Worm (Caenorhabditis elegans) whole organism, late embryonic: ENCODE results near the gene Y75B8A.7.
A peak's percentile ranks its signal among the peaks of the same experiment; 100 is the strongest.

Experiments
- F13H6.1 ChIP-seq: sonication (generic microtip); optimal IDR thresholded peaks from 2 replicates; lab custom pipeline; 2016; ENCODE audit warnings: missing genetic modification characterization, missing compliant biosample characterization
- K09A11.1 ChIP-seq: sonication (generic microtip); optimal IDR thresholded peaks from 2 replicates; lab custom pipeline; 2017; ENCODE audit warnings: antibody characterized with exemption, mild to moderate bottlenecking, missing genetic modification characterization, missing compliant biosample characterization; ENCODE audit not compliant: insufficient read depth
- ceh-14 ChIP-seq: sonication (generic microtip); optimal IDR thresholded peaks from 2 replicates; lab custom pipeline; 2016; ENCODE audit warnings: missing genotype, missing genetic modification characterization, missing compliant biosample characterization
- ceh-19 ChIP-seq: fragments of 200-800 bp; sonication (Bioruptor generic); optimal IDR thresholded peaks from 2 replicates; lab custom pipeline; 2018; ENCODE audit warnings: mild to moderate bottlenecking, missing genetic modification characterization, missing compliant biosample characterization
- ceh-30 ChIP-seq: fragments of 150-350 bp; optimal IDR thresholded peaks from 2 replicates; lab custom pipeline; 2014; ENCODE audit warnings: missing biosample characterization, missing genetic modification characterization
- ceh-31 ChIP-seq: sonication (generic microtip); optimal IDR thresholded peaks from 2 replicates; lab custom pipeline; 2016; ENCODE audit warnings: missing genetic modification characterization, missing compliant biosample characterization
- ceh-34 ChIP-seq: sonication (generic microtip); optimal IDR thresholded peaks from 2 replicates; lab custom pipeline; 2016; ENCODE audit warnings: mild to moderate bottlenecking, missing genetic modification characterization, missing compliant biosample characterization
- ceh-9 ChIP-seq: sonication (generic microtip); optimal IDR thresholded peaks from 2 replicates; lab custom pipeline; 2016; ENCODE audit warnings: mild to moderate bottlenecking, missing genetic modification characterization, inconsistent platforms, missing compliant biosample characterization
- dmd-4 ChIP-seq: sonication (generic microtip); optimal IDR thresholded peaks from 2 replicates; lab custom pipeline; 2016; ENCODE audit warnings: borderline replicate concordance, missing genetic modification characterization, missing compliant biosample characterization
- dve-1 ChIP-seq: sonication (generic microtip); optimal IDR thresholded peaks from 2 replicates; lab custom pipeline; 2017; ENCODE audit warnings: antibody characterized with exemption, mild to moderate bottlenecking, missing genetic modification characterization, missing compliant biosample characterization
- elt-2 ChIP-seq: sonication (generic microtip); optimal IDR thresholded peaks from 2 replicates; lab custom pipeline; 2016; ENCODE audit warnings: missing genetic modification reagents, missing genetic modification characterization, missing compliant biosample characterization
- elt-4 ChIP-seq: sonication (generic microtip); optimal IDR thresholded peaks from 2 replicates; lab custom pipeline; 2016; ENCODE audit warnings: missing genetic modification characterization, missing compliant biosample characterization
- fax-1 ChIP-seq: sonication (generic microtip); optimal IDR thresholded peaks from 2 replicates; lab custom pipeline; 2016; ENCODE audit warnings: missing genotype, missing genetic modification characterization, missing compliant biosample characterization
- fkh-6 ChIP-seq: sonication (generic microtip); optimal IDR thresholded peaks from 2 replicates; lab custom pipeline; 2016; ENCODE audit warnings: missing genetic modification characterization, missing compliant biosample characterization
- hlh-13 ChIP-seq: fragments of 200-800 bp; sonication (Bioruptor generic); optimal IDR thresholded peaks from 2 replicates; lab custom pipeline; 2018; ENCODE audit warnings: mild to moderate bottlenecking, missing genetic modification characterization, missing compliant biosample characterization
- hlh-15 ChIP-seq: sonication (generic microtip); optimal IDR thresholded peaks from 2 replicates; lab custom pipeline; 2016; ENCODE audit warnings: missing genetic modification characterization, missing compliant biosample characterization
- hlh-30 ChIP-seq: sonication (generic microtip); optimal IDR thresholded peaks from 2 replicates; lab custom pipeline; 2017; ENCODE audit warnings: antibody characterized with exemption, missing genetic modification characterization, missing compliant biosample characterization; ENCODE audit not compliant: insufficient read depth
- hlh-6 ChIP-seq: sonication (generic microtip); optimal IDR thresholded peaks from 2 replicates; lab custom pipeline; 2016; ENCODE audit warnings: missing genotype, missing genetic modification characterization, missing compliant biosample characterization
- lim-6 ChIP-seq: sonication (generic microtip); optimal IDR thresholded peaks from 2 replicates; lab custom pipeline; 2016; ENCODE audit warnings: missing genetic modification characterization, missing compliant biosample characterization
- madf-2 ChIP-seq: sonication (generic microtip); optimal IDR thresholded peaks from 2 replicates; lab custom pipeline; 2017; ENCODE audit warnings: missing genetic modification characterization, missing compliant biosample characterization
- nfya-1 ChIP-seq: sonication (generic microtip); optimal IDR thresholded peaks from 2 replicates; lab custom pipeline; 2017; ENCODE audit warnings: missing genetic modification characterization, mild to moderate bottlenecking, missing compliant biosample characterization, antibody characterized with exemption, moderate library complexity
- npax-4 ChIP-seq: sonication (generic microtip); optimal IDR thresholded peaks from 2 replicates; lab custom pipeline; 2016; ENCODE audit warnings: missing genetic modification characterization, missing compliant biosample characterization
- pat-9 ChIP-seq: fragments of 200-800 bp; sonication (Bioruptor generic); optimal IDR thresholded peaks from 2 replicates; lab custom pipeline; 2018; ENCODE audit warnings: mild to moderate bottlenecking, missing genetic modification characterization, moderate library complexity, missing compliant biosample characterization
- pha-2 ChIP-seq: sonication (generic microtip); optimal IDR thresholded peaks from 2 replicates; lab custom pipeline; 2017; ENCODE audit warnings: mild to moderate bottlenecking, missing genetic modification characterization, missing compliant biosample characterization
- pqm-1 ChIP-seq: sonication (generic microtip); optimal IDR thresholded peaks from 2 replicates; lab custom pipeline; 2016; ENCODE audit warnings: missing genetic modification characterization, missing compliant biosample characterization
- ref-2 ChIP-seq: sonication (generic microtip); optimal IDR thresholded peaks from 2 replicates; lab custom pipeline; 2016; ENCODE audit warnings: missing genetic modification characterization, missing compliant biosample characterization
- syd-9 ChIP-seq: sonication (generic microtip); optimal IDR thresholded peaks from 2 replicates; lab custom pipeline; 2016; ENCODE audit warnings: mild to moderate bottlenecking, missing genetic modification characterization, moderate library complexity, missing compliant biosample characterization
- tbx-2 ChIP-seq: sonication (generic microtip); optimal IDR thresholded peaks from 2 replicates; lab custom pipeline; 2016; ENCODE audit warnings: missing genetic modification characterization, missing compliant biosample characterization
- unc-3 ChIP-seq, 2 experiments: fragments of 200-800 bp in 1 of 2; sonication (Bioruptor generic) in 1 of 2; sonication (generic microtip) in 1 of 2; conservative IDR thresholded peaks in 1 of 2; optimal IDR thresholded peaks in 1 of 2; 2 replicates each; pipeline versions ENCODE4 v1.3.6 to Lab custom; 2016 to 2022; ENCODE audit warnings: missing compliant biosample characterization in 2 of 2, missing genetic modification characterization in 2 of 2, missing genetic modification reagents in 1 of 2
- unc-55 ChIP-seq: sonication (generic microtip); optimal IDR thresholded peaks from 2 replicates; lab custom pipeline; 2017; ENCODE audit warnings: missing biosample characterization, missing genetic modification reagents, missing genetic modification characterization

Y75B8A.7 gene

ce11 chrIII:12156582-12156981 is 3.9 kb downstream of the Y75B8A.7 start:
- peak; percentile 88 for TF ChIP-seq nfya-1 (tag; lab: Kevin White, UChicago)
- TF ChIP-seq ceh-19 (GFP tag; lab: Kevin White, UChicago) = no peak

DNA sequence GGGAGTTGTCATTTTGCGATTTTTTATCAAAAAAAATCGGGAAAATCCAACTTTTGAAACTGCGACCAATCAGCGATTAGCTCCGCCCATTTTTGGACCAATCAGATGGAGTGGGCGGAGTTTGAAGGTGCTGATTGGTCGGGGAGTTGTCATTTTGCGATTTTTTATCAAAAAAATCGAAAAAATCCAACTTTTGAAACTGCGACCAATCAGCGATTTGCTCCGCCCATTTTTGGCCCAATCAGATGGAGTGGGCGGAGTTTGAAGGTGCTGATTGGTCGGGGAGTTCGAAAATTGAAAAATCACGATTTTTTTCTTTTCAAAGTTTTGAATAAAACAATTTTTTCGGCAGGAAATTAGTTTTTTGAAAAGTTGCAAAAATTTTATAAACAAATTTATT is 4.9 kb downstream of the Y75B8A.7 start:
- TF ChIP-seq lim-6 (tag; lab: Kevin White, UChicago) = no peak
- peak; percentile 80 for TF ChIP-seq nfya-1 (tag; lab: Kevin White, UChicago)
- TF ChIP-seq elt-2 (tag; lab: Kevin White, UChicago) = no peak
- no peak for TF ChIP-seq K09A11.1 (tag; lab: Kevin White, UChicago)
- TF ChIP-seq hlh-13 (GFP tag; lab: Kevin White, UChicago) = no peak

ce11 chrIII:12159208-12159607 is 6.5 kb downstream of the Y75B8A.7 start:
- no peak for TF ChIP-seq tbx-2 (tag; lab: Kevin White, UChicago)
- TF ChIP-seq ceh-14 (tag; lab: Kevin White, UChicago) = no peak
- no peak for TF ChIP-seq ceh-30 (tag; lab: Kevin White, UChicago)
- no peak for TF ChIP-seq fkh-6
- no peak for TF ChIP-seq ref-2 (tag; lab: Kevin White, UChicago)
- TF ChIP-seq pha-2 (tag; lab: Kevin White, UChicago) = no peak
- no peak for TF ChIP-seq ceh-31 (tag; lab: Kevin White, UChicago)

ce11 chrIII:12160458-12160857 is 7.8 kb downstream of the Y75B8A.7 start, which contains the start of gene Y75B8A.8:
Gene Y75B8A.8, plus strand, starts transcription at chrIII:12160758.
- TF ChIP-seq syd-9 (tag; lab: Kevin White, UChicago) = no peak
- TF ChIP-seq hlh-30 (tag; lab: Kevin White, UChicago) = no peak
- no peak for TF ChIP-seq pqm-1
- TF ChIP-seq ceh-9 (tag; lab: Kevin White, UChicago) = no peak
- TF ChIP-seq unc-55 (GFP tag; lab: Kevin White, UChicago) = no peak
- TF ChIP-seq fkh-6 = no peak
- no peak for TF ChIP-seq pat-9
- TF ChIP-seq F13H6.1 = no peak
- TF ChIP-seq dmd-4 (tag; lab: Kevin White, UChicago) = no peak
- no peak for TF ChIP-seq tbx-2 (tag; lab: Kevin White, UChicago)
- TF ChIP-seq fax-1 = no peak
- no peak for TF ChIP-seq elt-4
- no peak for TF ChIP-seq hlh-6 (tag; lab: Kevin White, UChicago)
- TF ChIP-seq madf-2 (tag; lab: Kevin White, UChicago) = no peak
- no peak for TF ChIP-seq hlh-15 (tag; lab: Kevin White, UChicago)
- no peak for TF ChIP-seq unc-3 (GFP tag; conservative IDR thresholded peaks at IDR 0.05; lab: Robert Waterston, UW)
- TF ChIP-seq unc-3 (tag; optimal IDR thresholded peaks at IDR 0.05; lab: Kevin White, UChicago) = no peak
- no peak for TF ChIP-seq ceh-34
- TF ChIP-seq npax-4 (tag; lab: Kevin White, UChicago) = no peak
- no peak for TF ChIP-seq dve-1 (tag; lab: Kevin White, UChicago)
- TF ChIP-seq, all 69 proteins: peak for 0

ce11 chrIII:12160929-12161328 is 8.2 kb downstream of the Y75B8A.7 start:
- TF ChIP-seq hlh-30 (tag; lab: Kevin White, UChicago) = no peak
- TF ChIP-seq nfya-1 (tag; lab: Kevin White, UChicago) = peak; percentile 78

ce11 chrIII:12164414-12164813 is 11.7 kb downstream of the Y75B8A.7 start:
- TF ChIP-seq fax-1 (no peak), nfya-1 (tag; lab: Kevin White, UChicago) (peak; percentile 63)
- TF ChIP-seq, all 69 proteins: peak for 1
